Worm (Caenorhabditis elegans): Measurements from ENCODE around the gene T14B4.9.
A peak's percentile ranks its signal among the peaks of the same experiment; 100 is the strongest.

Gene T14B4.9

ce11 chrII:6736066-6736465 is 2.4 kb upstream of the T14B4.9 start, which contains the start of gene mrps-18.C:
Gene mrps-18.C (plus strand): TSS chrII:6736203.
- TF ChIP-seq zag-1 (tag; optimal IDR thresholded peaks at IDR 0.05) (no peak), peb-1 (tag; optimal IDR thresholded peaks at IDR 0.05) (no peak), unc-39 (tag; optimal IDR thresholded peaks at IDR 0.05) (no peak), lin-11 (tag; optimal IDR thresholded peaks at IDR 0.05) (no peak), alr-1 (tag; optimal IDR thresholded peaks at IDR 0.05) (no peak), mdl-1 (tag; optimal IDR thresholded peaks at IDR 0.05) (no peak), nhr-129 (tag; optimal IDR thresholded peaks at IDR 0.05) (no peak), ztf-11 (tag; optimal IDR thresholded peaks at IDR 0.05) (no peak)

- no peak for TF ChIP-seq R02D3.7 (tag; optimal IDR thresholded peaks at IDR 0.05)
- TF ChIP-seq sma-3 (GFP tag; optimal IDR thresholded peaks at IDR 0.05) = peak; percentile 72
- no peak for TF ChIP-seq ceh-16 (tag; optimal IDR thresholded peaks at IDR 0.05)
- TF ChIP-seq C34F6.9 (tag; optimal IDR thresholded peaks at IDR 0.05) = peak; percentile 78
- TF ChIP-seq crh-2 (tag; optimal IDR thresholded peaks at IDR 0.05) = peak; percentile 68
- TF ChIP-seq ZK546.5 (tag; optimal IDR thresholded peaks at IDR 0.05) = no peak
- TF ChIP-seq lin-13 (GFP tag; optimal IDR thresholded peaks at IDR 0.05) = peak; percentile 47
- TF ChIP-seq sma-9 (GFP tag; optimal IDR thresholded peaks at IDR 0.05) = peak; percentile 51
- TF ChIP-seq sma-9 (tag; optimal IDR thresholded peaks at IDR 0.05) = no peak
- peak; percentile 40 for TF ChIP-seq nhr-21 (tag; optimal IDR thresholded peaks at IDR 0.05)
- peak; percentile 66 for TF ChIP-seq gmeb-1 (tag; optimal IDR thresholded peaks at IDR 0.05)
- TF ChIP-seq lsy-2 (tag; optimal IDR thresholded peaks at IDR 0.05) = peak; percentile 25 to 87
- TF ChIP-seq snpc-4 (tag; optimal IDR thresholded peaks at IDR 0.05) = peak; percentile 2
- peak; percentile 65 for TF ChIP-seq nhr-129 (tag; optimal IDR thresholded peaks at IDR 0.05)
- TF ChIP-seq egl-27 (tag; optimal IDR thresholded peaks at IDR 0.05) = no peak
- no peak for TF ChIP-seq nhr-25 (tag; optimal IDR thresholded peaks at IDR 0.05)
- TF ChIP-seq fos-1 (tag; optimal IDR thresholded peaks at IDR 0.05) = peak; percentile 29
- no peak for TF ChIP-seq nhr-12 (tag; optimal IDR thresholded peaks at IDR 0.05)
- peak; percentile 50 for TF ChIP-seq F13H6.1 (tag; optimal IDR thresholded peaks at IDR 0.05)
- no peak for TF ChIP-seq peb-1 (tag; optimal IDR thresholded peaks at IDR 0.05)
- peak; percentile 87 for TF ChIP-seq unc-55 (GFP tag; optimal IDR thresholded peaks at IDR 0.05)
- no peak for TF ChIP-seq dmd-4 (tag; optimal IDR thresholded peaks at IDR 0.05)
Observed at ce11 chrII:6734674-6735073, 1.1 kb upstream of the T14B4.9 start, which contains the start of gene T14B4.3. Gene T14B4.3 (plus strand): TSS chrII:6734937.

- peak; percentile 18 for TF ChIP-seq nhr-129 (tag; optimal IDR thresholded peaks at IDR 0.05)
- TF ChIP-seq snpc-4 (tag; optimal IDR thresholded peaks at IDR 0.05) = peak; percentile 4
- TF ChIP-seq unc-55 (GFP tag; optimal IDR thresholded peaks at IDR 0.05) = peak; percentile 51
- TF ChIP-seq zag-1 (tag; optimal IDR thresholded peaks at IDR 0.05) = peak; percentile 23
- peak; percentile 45 for TF ChIP-seq C34F6.9 (tag; optimal IDR thresholded peaks at IDR 0.05)
- no peak for TF ChIP-seq sma-3 (GFP tag; optimal IDR thresholded peaks at IDR 0.05)
- no peak for TF ChIP-seq unc-39 (tag; optimal IDR thresholded peaks at IDR 0.05)
- TF ChIP-seq mab-5 (tag; optimal IDR thresholded peaks at IDR 0.05) = no peak
- peak in 1 of 2 experiments; percentile 8 for TF ChIP-seq lsy-2 (tag; optimal IDR thresholded peaks at IDR 0.05)
Observed at ce11 chrII:6729331-6729730, 4.3 kb downstream of the T14B4.9 start, which contains the start of gene T14B4.8. Gene T14B4.8 (minus strand): TSS chrII:6729390.

ce11 chrII:6726814-6727213 is 6.8 kb downstream of the T14B4.9 start:
- TF ChIP-seq lin-39 (tag; optimal IDR thresholded peaks at IDR 0.05) (no peak), crh-2 (tag; optimal IDR thresholded peaks at IDR 0.05) (no peak), ama-1 (optimal IDR thresholded peaks at IDR 0.05) (no peak), lin-13 (GFP tag; optimal IDR thresholded peaks at IDR 0.05) (no peak), unc-39 (tag; optimal IDR thresholded peaks at IDR 0.05) (no peak), dmd-4 (tag; optimal IDR thresholded peaks at IDR 0.05) (no peak), nhr-23 (tag; optimal IDR thresholded peaks at IDR 0.05) (no peak), nhr-129 (tag; optimal IDR thresholded peaks at IDR 0.05) (no peak), unc-55 (GFP tag; optimal IDR thresholded peaks at IDR 0.05) (no peak), nhr-237 (tag; optimal IDR thresholded peaks at IDR 0.05) (no peak), blmp-1 (tag; optimal IDR thresholded peaks at IDR 0.05; ENCODE audit: insufficient read depth) (no peak), sma-9 (GFP tag; optimal IDR thresholded peaks at IDR 0.05) (no peak), sma-9 (tag; optimal IDR thresholded peaks at IDR 0.05) (no peak), nhr-77 (tag; optimal IDR thresholded peaks at IDR 0.05) (no peak)

ce11 chrII:6721581-6721980 is 12.0 kb downstream of the T14B4.9 start:
- TF ChIP-seq crh-2 (tag; optimal IDR thresholded peaks at IDR 0.05) (peak; percentile 30), peb-1 (tag; optimal IDR thresholded peaks at IDR 0.05) (no peak), nhr-129 (tag; optimal IDR thresholded peaks at IDR 0.05) (peak; percentile 54), nhr-237 (tag; optimal IDR thresholded peaks at IDR 0.05) (no peak), lin-13 (GFP tag; optimal IDR thresholded peaks at IDR 0.05) (peak; percentile 14), gmeb-1 (tag; optimal IDR thresholded peaks at IDR 0.05) (peak; percentile 26), F13H6.1 (tag; optimal IDR thresholded peaks at IDR 0.05) (peak; percentile 3), elt-3 (tag; optimal IDR thresholded peaks at IDR 0.05) (no peak), aly-2 (tag; optimal IDR thresholded peaks at IDR 0.05) (no peak), sma-9 (GFP tag; optimal IDR thresholded peaks at IDR 0.05) (peak; percentile 11), sma-9 (tag; optimal IDR thresholded peaks at IDR 0.05) (no peak), lsy-2 (tag; optimal IDR thresholded peaks at IDR 0.05) (peak in 1 of 2 experiments; percentile 39), snpc-4 (tag; optimal IDR thresholded peaks at IDR 0.05) (peak; percentile 17), C34F6.9 (tag; optimal IDR thresholded peaks at IDR 0.05) (peak; percentile 23)

Data from whole organism, L2 larva.